Fruit fly (Drosophila melanogaster) whole organism, embryonic: ENCODE results near the gene Fas2.

Source experiments
- Adf1 ChIP-seq: fragments of 200-800 bp; sonication (Bioruptor generic); IDR thresholded peaks from 2 replicates; pipeline ENCODE4 v1.3.6; 2022; ENCODE audit warnings: missing biosample characterization, missing genetic modification characterization
- Aef1 ChIP-seq: fragments of 200-800 bp; sonication (Bioruptor generic); IDR thresholded peaks from 3 replicates; pipeline ENCODE4 v1.3.6; 2022; ENCODE audit warnings: missing biosample characterization, missing genetic modification characterization
- B-H2 ChIP-seq: fragments of 200-800 bp; sonication (Bioruptor generic); optimal IDR thresholded peaks from 2 replicates; lab custom pipeline; 2018; ENCODE audit warnings: missing biosample characterization, mild to moderate bottlenecking, missing genetic modification characterization
- CG10267 ChIP-seq: fragments of 200-800 bp; sonication (Bioruptor generic); optimal IDR thresholded peaks from 2 replicates; lab custom pipeline; 2018; ENCODE audit warnings: missing biosample characterization, mild to moderate bottlenecking, missing genetic modification characterization, moderate library complexity
- CG10543 ChIP-seq: fragments of 200-800 bp; sonication (Bioruptor generic); optimal IDR thresholded peaks from 3 replicates; lab custom pipeline; 2017; ENCODE audit warnings: missing biosample characterization, mild to moderate bottlenecking, missing genetic modification characterization, moderate library complexity
- CG14050 ChIP-seq: fragments of 200-800 bp; sonication (Bioruptor generic); IDR thresholded peaks from 3 replicates; pipeline ENCODE4 v1.3.6; 2022; ENCODE audit warnings: missing biosample characterization, missing genetic modification characterization
- CG14860 ChIP-seq: fragments of 200-800 bp; sonication (Bioruptor generic); IDR thresholded peaks from 3 replicates; pipeline ENCODE4 v1.3.6; 2022; ENCODE audit warnings: missing biosample characterization, missing genetic modification characterization; ENCODE audit not compliant: partially characterized antibody
- CG15011 ChIP-seq: fragments of 200-800 bp; sonication (Bioruptor generic); optimal IDR thresholded peaks from 3 replicates; lab custom pipeline; 2018; ENCODE audit warnings: missing biosample characterization, mild to moderate bottlenecking, missing genetic modification characterization
- CG1603 ChIP-seq: fragments of 200-800 bp; sonication (Bioruptor generic); optimal IDR thresholded peaks from 2 replicates; lab custom pipeline; 2019; ENCODE audit warnings: missing biosample characterization, mild to moderate bottlenecking, missing genetic modification characterization, moderate library complexity
- CG16815 ChIP-seq: fragments of 200-800 bp; sonication (Bioruptor generic); optimal IDR thresholded peaks from 3 replicates; lab custom pipeline; 2017; ENCODE audit warnings: missing biosample characterization, mild to moderate bottlenecking, missing genetic modification characterization
- CG17361 ChIP-seq: fragments of 200-800 bp; sonication (Bioruptor generic); IDR thresholded peaks from 3 replicates; pipeline ENCODE4 v1.3.6; 2022; ENCODE audit warnings: missing biosample characterization, missing genetic modification characterization
- CG2116 ChIP-seq: fragments of 200-800 bp; sonication (Bioruptor generic); optimal IDR thresholded peaks from 3 replicates; lab custom pipeline; 2018; ENCODE audit warnings: missing biosample characterization, mild to moderate bottlenecking, missing genetic modification characterization
- CG3163 ChIP-seq: fragments of 200-800 bp; sonication (Bioruptor generic); optimal IDR thresholded peaks from 3 replicates; lab custom pipeline; 2016; ENCODE audit warnings: missing biosample characterization, missing genetic modification characterization
- CG4617 ChIP-seq: fragments of 200-800 bp; sonication (Bioruptor generic); optimal IDR thresholded peaks from 3 replicates; lab custom pipeline; 2016; ENCODE audit warnings: missing biosample characterization, missing genetic modification characterization, borderline replicate concordance
- CG6813 ChIP-seq: fragments of 200-800 bp; sonication (Bioruptor generic); optimal IDR thresholded peaks from 2 replicates; lab custom pipeline; 2017; ENCODE audit warnings: missing biosample characterization, missing genetic modification characterization, mild to moderate bottlenecking, moderate library complexity, missing genetic modification reagents
- CG7786 ChIP-seq: fragments of 200-800 bp; sonication (Bioruptor generic); optimal IDR thresholded peaks from 2 replicates; lab custom pipeline; 2016; ENCODE audit warnings: missing biosample characterization, missing genetic modification characterization
- CG9797 ChIP-seq: fragments of 200-800 bp; sonication (Bioruptor generic); optimal IDR thresholded peaks from 3 replicates; lab custom pipeline; 2018; ENCODE audit warnings: missing biosample characterization, mild to moderate bottlenecking, missing genetic modification characterization
- Dad ChIP-seq: fragments of 200-800 bp; sonication (Bioruptor generic); optimal IDR thresholded peaks from 3 replicates; lab custom pipeline; 2016; ENCODE audit warnings: missing biosample characterization, missing genetic modification characterization
- Dfd ChIP-seq, 2 experiments: fragments of >200 bp; optimal IDR thresholded peaks; 2 replicates each; lab custom pipeline; 2017; ENCODE audit warnings: missing biosample characterization in 2 of 2, missing genetic modification characterization in 2 of 2
- Dp ChIP-seq: fragments of 200-800 bp; sonication (Bioruptor generic); optimal IDR thresholded peaks from 2 replicates; lab custom pipeline; 2018; ENCODE audit warnings: missing biosample characterization, mild to moderate bottlenecking, missing genetic modification characterization, moderate library complexity
- Eip74EF ChIP-seq, 2 experiments: fragments of 200-800 bp in 1 of 2; fragments of >200 bp in 1 of 2; sonication (Bioruptor generic) in 1 of 2; optimal IDR thresholded peaks; 2 replicates each; lab custom pipeline; 2017 to 2019; ENCODE audit warnings: missing biosample characterization in 2 of 2, missing genetic modification characterization in 2 of 2, mild to moderate bottlenecking in 1 of 2, moderate library complexity in 1 of 2
- Ets97D ChIP-seq: fragments of 200-800 bp; sonication (Bioruptor generic); optimal IDR thresholded peaks from 3 replicates; lab custom pipeline; 2016; ENCODE audit warnings: missing biosample characterization, missing genetic modification characterization
- Hr39 ChIP-seq: fragments of >200 bp; optimal IDR thresholded peaks from 2 replicates; lab custom pipeline; 2017
- Kr ChIP-seq: fragments of 200-800 bp; sonication (Bioruptor generic); optimal IDR thresholded peaks from 2 replicates; lab custom pipeline; 2017; ENCODE audit warnings: missing biosample characterization, mild to moderate bottlenecking, missing genetic modification characterization
- Lhr ChIP-seq: fragments of 200-800 bp; sonication (Bioruptor generic); optimal IDR thresholded peaks from 3 replicates; lab custom pipeline; 2017; ENCODE audit warnings: mild to moderate bottlenecking, missing biosample characterization, missing genetic modification reagents, missing genetic modification characterization
- MBD-R2 ChIP-seq: fragments of 200-800 bp; sonication (Bioruptor generic); IDR thresholded peaks from 2 replicates; pipeline ENCODE4 v1.3.6; 2022; ENCODE audit warnings: missing biosample characterization, missing genetic modification characterization
- MESR4 ChIP-seq: fragments of 200-800 bp; sonication (Bioruptor generic); optimal IDR thresholded peaks from 2 replicates; lab custom pipeline; 2018; ENCODE audit warnings: missing biosample characterization, mild to moderate bottlenecking, missing genetic modification characterization, moderate library complexity
- Myb ChIP-seq: fragments of 200-800 bp; sonication (Bioruptor generic); optimal IDR thresholded peaks from 2 replicates; lab custom pipeline; 2016; ENCODE audit warnings: missing biosample characterization, missing genetic modification characterization
- Oli ChIP-seq: fragments of 200-800 bp; sonication (Bioruptor generic); optimal IDR thresholded peaks from 2 replicates; lab custom pipeline; 2018; ENCODE audit warnings: missing biosample characterization, mild to moderate bottlenecking, missing genetic modification characterization, moderate library complexity
- Poxn ChIP-seq: fragments of 200-800 bp; sonication (Bioruptor generic); IDR thresholded peaks from 2 replicates; pipeline ENCODE4 v1.3.6; 2022; ENCODE audit warnings: missing biosample characterization, missing genetic modification characterization
- Scr ChIP-seq: fragments of 200-800 bp; sonication (Bioruptor generic); IDR thresholded peaks from 2 replicates; pipeline ENCODE4 v1.3.6; 2022; ENCODE audit warnings: missing biosample characterization, missing genetic modification characterization; ENCODE audit not compliant: partially characterized antibody
- Sox100B ChIP-seq: fragments of 200-800 bp; sonication (Bioruptor generic); optimal IDR thresholded peaks from 3 replicates; lab custom pipeline; 2018; ENCODE audit warnings: missing biosample characterization, mild to moderate bottlenecking, missing genetic modification characterization
- ara ChIP-seq: fragments of 200-800 bp; sonication (Bioruptor generic); IDR thresholded peaks from 2 replicates; pipeline ENCODE4 v1.3.6; 2022; ENCODE audit warnings: missing biosample characterization, missing genetic modification characterization
- bab2 ChIP-seq: fragments of 200-800 bp; sonication (Bioruptor generic); optimal IDR thresholded peaks from 2 replicates; lab custom pipeline; 2016; ENCODE audit warnings: missing biosample characterization, missing genetic modification characterization
- croc ChIP-seq: fragments of 200-800 bp; sonication (Bioruptor generic); conservative IDR thresholded peaks from 3 replicates; pipeline ENCODE4 v1.3.6; 2022; ENCODE audit warnings: missing biosample characterization, missing genetic modification characterization
- fd96Cb ChIP-seq: fragments of 200-800 bp; sonication (Bioruptor generic); optimal IDR thresholded peaks from 2 replicates; lab custom pipeline; 2018; ENCODE audit warnings: missing biosample characterization, mild to moderate bottlenecking, missing genetic modification characterization, moderate library complexity
- hth ChIP-seq: fragments of >200 bp; optimal IDR thresholded peaks from 2 replicates; lab custom pipeline; 2017; ENCODE audit warnings: inconsistent platforms
- lab ChIP-seq: fragments of 200-800 bp; sonication (Bioruptor generic); optimal IDR thresholded peaks from 3 replicates; lab custom pipeline; 2017; ENCODE audit warnings: missing biosample characterization, missing genetic modification characterization, mild to moderate bottlenecking, moderate library complexity, missing genetic modification reagents
- nerfin-1 ChIP-seq: fragments of 200-800 bp; sonication (Bioruptor generic); optimal IDR thresholded peaks from 3 replicates; lab custom pipeline; 2019; ENCODE audit warnings: missing biosample characterization, mild to moderate bottlenecking, missing genetic modification characterization, moderate library complexity
- nmo ChIP-seq: fragments of 200-800 bp; sonication (Bioruptor generic); optimal IDR thresholded peaks from 2 replicates; lab custom pipeline; 2018; ENCODE audit warnings: missing biosample characterization, mild to moderate bottlenecking, missing genetic modification characterization, moderate library complexity
- pum ChIP-seq: fragments of 200-800 bp; sonication (Bioruptor generic); optimal IDR thresholded peaks from 2 replicates; lab custom pipeline; 2016; ENCODE audit warnings: missing biosample characterization, missing genetic modification characterization
- pzg ChIP-seq: fragments of 200-800 bp; sonication (Bioruptor generic); optimal IDR thresholded peaks from 3 replicates; lab custom pipeline; 2018; ENCODE audit warnings: missing biosample characterization, mild to moderate bottlenecking, missing genetic modification characterization, moderate library complexity
- sima ChIP-seq: fragments of 200-800 bp; sonication (Bioruptor generic); optimal IDR thresholded peaks from 2 replicates; lab custom pipeline; 2016; ENCODE audit warnings: missing biosample characterization, missing genetic modification characterization
- slbo ChIP-seq: fragments of 200-800 bp; sonication (Bioruptor generic); IDR thresholded peaks from 2 replicates; pipeline ENCODE4 v1.3.6; 2022; ENCODE audit warnings: missing biosample characterization, missing genetic modification characterization
- stc ChIP-seq: fragments of 200-800 bp; sonication (Bioruptor generic); IDR thresholded peaks from 2 replicates; pipeline ENCODE4 v1.3.6; 2022; ENCODE audit warnings: missing biosample characterization, missing genetic modification characterization
- stwl ChIP-seq: fragments of 200-800 bp; sonication (Bioruptor generic); optimal IDR thresholded peaks from 3 replicates; lab custom pipeline; 2018; ENCODE audit warnings: missing biosample characterization, mild to moderate bottlenecking, missing genetic modification characterization, moderate library complexity
- sug ChIP-seq: fragments of 200-800 bp; optimal IDR thresholded peaks from 2 replicates; lab custom pipeline; 2019; ENCODE audit warnings: missing biosample characterization, mild to moderate bottlenecking, missing genetic modification characterization, moderate library complexity
- tgo ChIP-seq: fragments of 200-800 bp; sonication (Bioruptor generic); IDR thresholded peaks from 3 replicates; pipeline ENCODE4 v1.3.6; 2022; ENCODE audit warnings: missing biosample characterization, missing genetic modification characterization
- trem ChIP-seq: fragments of 200-800 bp; optimal IDR thresholded peaks from 3 replicates; lab custom pipeline; 2019; ENCODE audit warnings: missing biosample characterization, mild to moderate bottlenecking, missing genetic modification characterization, moderate library complexity

The Fas2 gene

DNA sequence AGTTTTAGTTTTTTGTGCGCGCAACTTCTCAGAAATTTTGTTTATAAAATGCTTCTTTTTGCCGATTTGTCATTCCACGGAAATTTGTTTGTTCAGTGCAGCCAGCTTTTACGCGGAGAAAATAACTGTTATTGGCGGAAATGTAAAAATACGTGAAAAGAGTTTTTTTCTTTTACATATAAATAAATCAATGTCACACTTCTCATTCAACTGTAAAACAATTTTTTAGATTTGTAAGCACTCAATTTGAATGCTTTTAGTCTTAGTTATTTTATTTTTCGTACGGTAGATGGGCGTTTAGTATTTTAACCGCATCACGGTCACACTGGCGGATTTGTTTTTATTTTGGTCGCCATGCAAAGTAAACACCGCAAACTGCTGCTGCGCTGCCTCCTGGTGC, 101.8 kb downstream of the Fas2 start, which contains the start of the genes Xpac and brn (continued):
- TF ChIP-seq CG9797 (GFP tag; lab: Kevin White, UChicago) (peak; percentile 74), Adf1 (no peak), nmo (GFP tag; lab: Kevin White, UChicago) (peak; percentile 32), stwl (peak; percentile 46), B-H2 (GFP tag; lab: Kevin White, UChicago) (no peak), sug (tag; lab: Kevin White, UChicago) (peak; percentile 13)

- TF ChIP-seq CG16815 (GFP tag; lab: Kevin White, UChicago) (no peak), Lhr (GFP tag; lab: Kevin White, UChicago) (peak; percentile 16), CG3163 (GFP tag; lab: Kevin White, UChicago) (no peak), pum (no peak), bab2 (GFP tag; lab: Kevin White, UChicago) (no peak), stwl (peak; percentile 60), ara (GFP tag; lab: Robert Waterston, UW) (no peak), trem (tag; lab: Kevin White, UChicago) (peak; percentile 35), Eip74EF (GFP tag; optimal IDR thresholded peaks at IDR 0.05; lab: Kevin White, UChicago) (no peak), CG10543 (GFP tag; lab: Kevin White, UChicago) (no peak), CG2116 (GFP tag; lab: Kevin White, UChicago) (peak; percentile 77), CG14860 (peak; percentile 79), Dfd (GFP tag; optimal IDR thresholded peaks at IDR 0.05; lab: Kevin White, UChicago) (no peak), Scr (GFP tag; lab: Robert Waterston, UW) (peak; percentile 77), slbo (no peak), CG6813 (GFP tag; lab: Kevin White, UChicago) (no peak), hth (no peak), Sox100B (GFP tag; lab: Kevin White, UChicago) (no peak), croc (no peak), lab (GFP tag; lab: Kevin White, UChicago) (no peak), CG7786 (GFP tag; lab: Kevin White, UChicago) (no peak), Ets97D (GFP tag; lab: Kevin White, UChicago) (no peak), CG1603 (tag; lab: Kevin White, UChicago) (peak; percentile 57), Dp (GFP tag; lab: Kevin White, UChicago) (peak; percentile 85), Aef1 (no peak), Kr (GFP tag; lab: Kevin White, UChicago) (no peak), CG14050 (GFP tag; lab: Robert Waterston, UW) (no peak), nerfin-1 (tag; lab: Kevin White, UChicago) (no peak), Poxn (GFP tag; lab: Robert Waterston, UW) (no peak), Dad (GFP tag; lab: Kevin White, UChicago) (no peak), sima (no peak), CG9797 (GFP tag; lab: Kevin White, UChicago) (peak; percentile 35), Hr39 (lab: Kevin White, UChicago) (no peak), MESR4 (GFP tag; lab: Kevin White, UChicago) (peak; percentile 69), MBD-R2 (GFP tag; lab: Robert Waterston, UW) (peak; percentile 63), pzg (GFP tag; lab: Kevin White, UChicago) (peak; percentile 80), Oli (tag; lab: Kevin White, UChicago) (no peak), tgo (no peak), CG4617 (GFP tag; lab: Kevin White, UChicago) (peak; percentile 65), Myb (GFP tag; lab: Kevin White, UChicago) (peak; percentile 12), stc (GFP tag; lab: Robert Waterston, UW) (no peak), CG10267 (tag; lab: Kevin White, UChicago) (peak; percentile 37), CG15011 (no peak), fd96Cb (tag; lab: Kevin White, UChicago) (no peak), CG17361 (GFP tag; lab: Robert Waterston, UW) (no peak)
These were observed 105.0 kb downstream of the Fas2 start, which contains the start of the genes Cmtr1 and CG15375 for dm6 chrX:4100824-4101368. Gene Cmtr1 (minus strand): TSS chrX:4101031. Gene CG15375 (plus strand): TSS chrX:4101318.
